Worm (Caenorhabditis elegans): Measurements from ENCODE around the gene shc-2.

shc-2 gene

DNA sequence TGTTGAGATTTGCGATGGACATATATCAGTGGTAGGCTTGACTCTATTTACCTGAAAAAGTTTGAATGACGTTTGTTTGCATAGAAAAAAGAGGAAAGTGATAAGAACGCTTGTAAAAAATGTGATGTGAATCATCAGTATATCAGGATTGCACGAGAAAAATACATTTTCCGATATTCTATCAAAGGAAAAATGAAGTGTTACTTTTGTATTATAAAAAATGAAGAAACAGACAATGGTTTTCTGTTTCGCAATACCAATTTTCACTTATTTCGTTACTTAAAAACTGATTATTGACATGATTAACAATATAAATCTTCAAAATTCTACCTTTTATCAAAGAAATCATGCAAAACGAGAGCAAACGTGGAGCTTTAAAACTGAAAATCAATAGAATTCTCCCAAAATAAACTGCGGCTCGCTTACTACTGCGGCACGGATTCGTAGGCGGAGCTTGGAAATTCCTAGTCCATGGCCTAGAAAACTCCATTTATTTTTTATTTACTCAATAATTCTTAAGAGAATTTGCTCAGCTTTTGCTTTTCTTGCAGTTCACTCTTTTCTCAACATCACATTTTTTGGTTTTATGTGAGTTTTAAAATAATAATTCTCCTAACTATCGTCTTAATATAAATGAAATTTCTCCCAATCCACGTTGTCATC, 24.7 kb downstream of the shc-2 start, which contains the start of the genes eif-1 and vps-24:
Gene eif-1, minus strand, starts transcription at position 51 of the 663 bp plus-strand sequence.
Gene vps-24, plus strand, starts transcription at position 469 of the 663 bp plus-strand sequence.
- TF ChIP-seq ceh-43 (GFP tag; optimal IDR thresholded peaks at IDR 0.05), result no peak
- TF ChIP-seq unc-120 (tag; optimal IDR thresholded peaks at IDR 0.05; ENCODE audit: poor library complexity, severe bottlenecking), result no peak
- TF ChIP-seq unc-39 (tag; optimal IDR thresholded peaks at IDR 0.05), result no peak
- TF ChIP-seq mls-2 (tag; optimal IDR thresholded peaks at IDR 0.05), result no peak
- TF ChIP-seq drap-1 (GFP tag; optimal IDR thresholded peaks at IDR 0.05), result no peak
- TF ChIP-seq elt-1 (tag; optimal IDR thresholded peaks at IDR 0.05; ENCODE audit: borderline replicate concordance, insufficient read depth), result no peak
- no peak for TF ChIP-seq sem-2 (GFP tag; optimal IDR thresholded peaks at IDR 0.05)
- no peak for TF ChIP-seq flh-1 (GFP tag; optimal IDR thresholded peaks at IDR 0.05)
- no peak for TF ChIP-seq ceh-83 (GFP tag; optimal IDR thresholded peaks at IDR 0.05)
- no peak for TF ChIP-seq bed-3 (GFP tag; optimal IDR thresholded peaks at IDR 0.05)
- no peak for TF ChIP-seq ceh-39 (tag; optimal IDR thresholded peaks at IDR 0.05)
- TF ChIP-seq cnd-1 (tag; optimal IDR thresholded peaks at IDR 0.05), result no peak
- TF ChIP-seq zip-8 (tag; optimal IDR thresholded peaks at IDR 0.05), result no peak
- no peak for TF ChIP-seq tbx-8 (GFP tag; optimal IDR thresholded peaks at IDR 0.05)
- TF ChIP-seq pha-4 (tag; optimal IDR thresholded peaks at IDR 0.05), result no peak
- TF ChIP-seq nhr-12 (tag; optimal IDR thresholded peaks at IDR 0.05), result no peak
- TF ChIP-seq elt-3 (tag; optimal IDR thresholded peaks at IDR 0.05), result no peak
- TF ChIP-seq blmp-1 (tag; optimal IDR thresholded peaks at IDR 0.05), result no peak
- TF ChIP-seq unc-62 (GFP tag; optimal IDR thresholded peaks at IDR 0.05), result no peak
- TF ChIP-seq sptf-1 (tag; optimal IDR thresholded peaks at IDR 0.05), result no peak
- peak; percentile 2 for TF ChIP-seq lin-13 (tag; optimal IDR thresholded peaks at IDR 0.05)
- TF ChIP-seq ztf-11 (tag; optimal IDR thresholded peaks at IDR 0.05), result no peak
- TF ChIP-seq snpc-4 (tag; optimal IDR thresholded peaks at IDR 0.05), result no peak
- no peak for TF ChIP-seq ham-2 (GFP tag; optimal IDR thresholded peaks at IDR 0.05)
- no peak for TF ChIP-seq nhr-76 (tag; optimal IDR thresholded peaks at IDR 0.05)
- TF ChIP-seq M03D4.4 (tag; optimal IDR thresholded peaks at IDR 0.05), result no peak
- peak; percentile 29 for TF ChIP-seq lsy-2 (tag; optimal IDR thresholded peaks at IDR 0.05)
- TF ChIP-seq nhr-237 (tag; optimal IDR thresholded peaks at IDR 0.05), result peak; percentile 6
- no peak for TF ChIP-seq lin-32 (GFP tag; optimal IDR thresholded peaks at IDR 0.05)
- TF ChIP-seq hlh-1 (tag; optimal IDR thresholded peaks at IDR 0.05), result no peak
- TF ChIP-seq ces-1 (GFP tag; optimal IDR thresholded peaks at IDR 0.05), result peak; percentile 77
- TF ChIP-seq nhr-2 (tag; optimal IDR thresholded peaks at IDR 0.05), result no peak
- TF ChIP-seq nhr-28 (tag; optimal IDR thresholded peaks at IDR 0.05), result no peak
- no peak for TF ChIP-seq mab-5 (tag; optimal IDR thresholded peaks at IDR 0.05)
- TF ChIP-seq mep-1 (tag; optimal IDR thresholded peaks at IDR 0.05), result no peak

DNA sequence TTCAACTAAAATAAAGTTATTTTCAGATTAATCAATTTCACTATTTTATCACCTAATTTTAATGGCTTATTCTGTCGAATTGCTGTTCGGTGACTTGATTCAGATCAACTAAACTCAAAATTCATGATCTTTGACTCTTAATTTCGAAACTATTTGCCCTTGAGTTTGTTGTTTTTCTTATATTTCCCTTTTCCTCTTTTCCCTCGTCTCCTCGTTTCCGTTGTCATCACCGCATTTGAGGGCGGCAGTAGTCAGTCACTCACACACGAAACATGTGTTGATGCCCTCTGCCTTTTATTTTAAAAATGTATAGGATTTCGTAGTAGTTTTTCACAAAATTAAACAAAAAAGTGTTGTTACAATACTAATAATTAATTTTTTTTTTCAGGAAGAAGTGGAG, 26.0 kb downstream of the shc-2 start, which contains the start of gene rnh-1.0:
Gene rnh-1.0, plus strand, starts transcription at position 389 of the 400 bp plus-strand sequence.
- TF ChIP-seq drap-1 (GFP tag; optimal IDR thresholded peaks at IDR 0.05) (no peak), sem-2 (GFP tag; optimal IDR thresholded peaks at IDR 0.05) (no peak), flh-1 (GFP tag; optimal IDR thresholded peaks at IDR 0.05) (no peak), nhr-2 (tag; optimal IDR thresholded peaks at IDR 0.05) (no peak), nhr-76 (tag; optimal IDR thresholded peaks at IDR 0.05) (no peak), unc-39 (tag; optimal IDR thresholded peaks at IDR 0.05) (no peak), nhr-237 (tag; optimal IDR thresholded peaks at IDR 0.05) (no peak), mep-1 (tag; optimal IDR thresholded peaks at IDR 0.05) (no peak), elt-3 (tag; optimal IDR thresholded peaks at IDR 0.05) (no peak), mls-2 (tag; optimal IDR thresholded peaks at IDR 0.05) (no peak), unc-62 (GFP tag; optimal IDR thresholded peaks at IDR 0.05) (no peak), ceh-39 (tag; optimal IDR thresholded peaks at IDR 0.05) (no peak), tbx-8 (GFP tag; optimal IDR thresholded peaks at IDR 0.05) (no peak), ceh-43 (GFP tag; optimal IDR thresholded peaks at IDR 0.05) (no peak), hlh-1 (tag; optimal IDR thresholded peaks at IDR 0.05) (no peak), pha-4 (tag; optimal IDR thresholded peaks at IDR 0.05) (no peak), elt-1 (tag; optimal IDR thresholded peaks at IDR 0.05; ENCODE audit: borderline replicate concordance, insufficient read depth) (no peak), lsy-2 (tag; optimal IDR thresholded peaks at IDR 0.05) (no peak), nhr-28 (tag; optimal IDR thresholded peaks at IDR 0.05) (no peak), bed-3 (GFP tag; optimal IDR thresholded peaks at IDR 0.05) (no peak)

DNA sequence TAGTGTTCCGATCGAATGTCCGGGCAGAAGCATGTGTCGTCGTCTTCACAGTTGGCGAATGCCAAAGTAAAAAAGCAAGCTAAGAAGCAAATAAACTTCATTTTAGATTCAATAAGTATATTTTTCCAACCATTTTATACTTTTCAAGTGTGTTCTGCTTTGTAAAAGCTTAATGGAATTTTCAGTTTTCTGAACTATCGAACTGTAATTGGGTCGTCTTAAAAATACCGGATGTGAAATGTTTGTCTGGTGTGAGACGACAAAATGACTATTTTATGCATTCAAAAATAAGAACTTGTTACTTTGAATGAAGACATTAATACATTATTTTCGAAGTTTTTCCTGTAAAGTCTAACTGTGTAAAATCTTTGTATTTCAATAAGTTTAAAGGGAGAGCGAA, 29.7 kb downstream of the shc-2 start, which contains the start of gene F59A6.11:
Gene F59A6.11, minus strand, starts transcription at position 101 of the 400 bp plus-strand sequence.
- TF ChIP-seq hlh-1 (tag; optimal IDR thresholded peaks at IDR 0.05), result no peak
- no peak for TF ChIP-seq snpc-4 (tag; optimal IDR thresholded peaks at IDR 0.05)
- no peak for TF ChIP-seq elt-1 (tag; optimal IDR thresholded peaks at IDR 0.05; ENCODE audit: borderline replicate concordance, insufficient read depth)
- TF ChIP-seq nhr-2 (tag; optimal IDR thresholded peaks at IDR 0.05), result no peak
- TF ChIP-seq ceh-39 (tag; optimal IDR thresholded peaks at IDR 0.05), result no peak
- TF ChIP-seq M03D4.4 (tag; optimal IDR thresholded peaks at IDR 0.05), result no peak
- no peak for TF ChIP-seq ceh-83 (GFP tag; optimal IDR thresholded peaks at IDR 0.05)
- TF ChIP-seq lsy-2 (tag; optimal IDR thresholded peaks at IDR 0.05), result no peak

Data from whole organism, mixed stage, embryonic.